Fruit fly (Drosophila melanogaster): ENCODE measurements around the gene CG16721.

Gene CG16721

dm6 chrX:5895821-5896550, 16.3 kb downstream of the CG16721 start (continued):
- TF ChIP-seq CG8281 (tag; optimal IDR thresholded peaks at IDR 0.05) (peak; percentile 50), CG6272 (GFP tag; IDR thresholded peaks at IDR 0.05) (peak; percentile 65), CG10321 (GFP tag; IDR thresholded peaks at IDR 0.05) (peak; percentile 72), CG7963 (GFP tag; IDR thresholded peaks at IDR 0.05; ENCODE audit: partially characterized antibody) (no peak), CG12236 (GFP tag; optimal IDR thresholded peaks at IDR 0.05) (peak; percentile 84), Fer3 (tag; optimal IDR thresholded peaks at IDR 0.05) (peak; percentile 80), lov (optimal IDR thresholded peaks at IDR 0.05) (no peak), lov (GFP tag; IDR thresholded peaks at IDR 0.05) (peak; percentile 95), Scr (GFP tag; IDR thresholded peaks at IDR 0.05; ENCODE audit: partially characterized antibody) (no peak)

dm6 chrX:5896809-5897700, 17.4 kb downstream of the CG16721 start:
- TF ChIP-seq CG11093 (GFP tag; IDR thresholded peaks at IDR 0.05) (no peak), CoRest (tag; optimal IDR thresholded peaks at IDR 0.05) (peak; percentile 7), CG6813 (GFP tag; optimal IDR thresholded peaks at IDR 0.05) (no peak), aop (GFP tag; IDR thresholded peaks at IDR 0.05) (no peak), CG3995 (GFP tag; optimal IDR thresholded peaks at IDR 0.05) (no peak), disco-r (GFP tag; optimal IDR thresholded peaks at IDR 0.05) (no peak), al (GFP tag; IDR thresholded peaks at IDR 0.05) (0 out of 2 replicates have a peak, but pooled peaks have one; percentile 30), ara (GFP tag; IDR thresholded peaks at IDR 0.05) (peak; percentile 44; the same call in 1 of the 2 replicates), pan (optimal IDR thresholded peaks at IDR 0.05) (no peak), pan (GFP tag; optimal IDR thresholded peaks at IDR 0.05 in 1 of 2, IDR thresholded peaks at IDR 0.05 in 1 of 2) (peak in 1 of 2 experiments; percentile 46), CG12155 (GFP tag; optimal IDR thresholded peaks at IDR 0.05) (peak; percentile 13), kay (GFP tag; optimal IDR thresholded peaks at IDR 0.05) (no peak), jing (GFP tag; optimal IDR thresholded peaks at IDR 0.05) (no peak), ttk (GFP tag; IDR thresholded peaks at IDR 0.05) (0 out of 2 replicates have a peak, but pooled peaks have one; percentile 33), CG1602 (GFP tag; optimal IDR thresholded peaks at IDR 0.05) (peak; percentile 17), cas (GFP tag; IDR thresholded peaks at IDR 0.05) (no peak), tgo (GFP tag; IDR thresholded peaks at IDR 0.05) (peak; percentile 20; the same call in 1 of the 3 replicates), sens (GFP tag) (peak; percentile 84), nmo (GFP tag; optimal IDR thresholded peaks at IDR 0.05) (peak; percentile 44), CG12942 (GFP tag; optimal IDR thresholded peaks at IDR 0.05) (no peak), NfI (GFP tag; optimal IDR thresholded peaks at IDR 0.05) (peak; percentile 23), phol (tag; optimal IDR thresholded peaks at IDR 0.05) (peak; percentile 34), CG2678 (tag; optimal IDR thresholded peaks at IDR 0.05) (peak; percentile 28), Oaz (GFP tag; IDR thresholded peaks at IDR 0.05) (no peak), ken (GFP tag; IDR thresholded peaks at IDR 0.05) (0 out of 3 replicates have a peak, but pooled peaks have one; percentile 24), Ets65A (GFP tag) (peak; percentile 75), CG2712 (tag; optimal IDR thresholded peaks at IDR 0.05) (peak; percentile 13), so (GFP tag; IDR thresholded peaks at IDR 0.05) (no peak), CkIIα-i1 (GFP tag; IDR thresholded peaks at IDR 0.05) (no peak), trh (GFP tag; optimal IDR thresholded peaks at IDR 0.05) (no peak), ranshi (GFP tag; IDR thresholded peaks at IDR 0.05) (0 out of 2 replicates have a peak, but pooled peaks have one; percentile 40), Awh (GFP tag; IDR thresholded peaks at IDR 0.05) (0 out of 2 replicates have a peak, but pooled peaks have one; percentile 28), CG11723 (GFP tag; optimal IDR thresholded peaks at IDR 0.05) (no peak), corto (GFP tag; optimal IDR thresholded peaks at IDR 0.05) (no peak), CG31441 (GFP tag; IDR thresholded peaks at IDR 0.05) (0 out of 2 replicates have a peak, but pooled peaks have one; percentile 15), CG10959 (GFP tag; IDR thresholded peaks at IDR 0.05) (0 out of 2 replicates have a peak, but pooled peaks have one; percentile 10), trem (tag; optimal IDR thresholded peaks at IDR 0.05) (no peak), p53 (GFP tag; optimal IDR thresholded peaks at IDR 0.05) (peak; percentile 67)
